Worm (Caenorhabditis elegans): ENCODE data around the gene lpr-5.

DNA sequence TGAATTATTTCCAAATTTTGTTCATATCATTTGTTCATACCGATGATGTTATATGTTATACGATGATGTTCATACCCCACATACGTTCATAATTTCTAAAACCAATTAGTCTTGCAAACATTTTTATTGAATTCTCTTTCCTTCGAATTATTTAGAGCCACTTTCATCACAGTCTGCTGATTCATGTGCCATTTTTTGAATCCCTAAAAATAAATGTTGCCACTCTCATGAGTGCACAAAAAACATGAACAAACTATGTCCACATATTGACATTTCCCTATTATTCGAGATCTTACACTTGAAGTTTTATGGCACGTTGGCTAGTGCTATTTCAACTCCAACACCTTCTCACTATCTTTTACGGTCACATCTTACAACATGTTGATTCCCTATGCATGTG, 45.2 kb downstream of the lpr-5 start, which contains the start of gene clc-17:
- TF ChIP-seq lin-35 (GFP tag; optimal IDR thresholded peaks at IDR 0.05) (no peak), aly-2 (tag; optimal IDR thresholded peaks at IDR 0.05) (no peak), nhr-12 (tag; optimal IDR thresholded peaks at IDR 0.05) (no peak), skn-1 (tag; optimal IDR thresholded peaks at IDR 0.05) (no peak)
